Fruit fly (Drosophila melanogaster): ENCODE data around the gene Pkc98E.
A peak's percentile ranks its signal among the peaks of the same experiment; 100 is the strongest.

Gene Pkc98E

dm6 chr3R:29083459-29084457, 44.8 kb downstream of the Pkc98E start:
- no peak for TF ChIP-seq CG6792 (GFP tag; optimal IDR thresholded peaks at IDR 0.05)
- TF ChIP-seq esn (GFP tag; optimal IDR thresholded peaks at IDR 0.05), result peak; percentile 55
- TF ChIP-seq CG15336 (GFP tag; IDR thresholded peaks at IDR 0.05), result 0 out of 2 replicates have a peak, but pooled peaks have one; percentile 13
- TF ChIP-seq Hr39 (GFP tag; optimal IDR thresholded peaks at IDR 0.05), result peak; percentile 58
- peak in 1 of 2 experiments; percentile 7 for TF ChIP-seq ss (GFP tag; optimal IDR thresholded peaks at IDR 0.05)
- TF ChIP-seq salr (GFP tag; optimal IDR thresholded peaks at IDR 0.05), result peak in 1 of 2 experiments; percentile 26
- peak; percentile 70 for TF ChIP-seq Eip78C (GFP tag)
- TF ChIP-seq spab (GFP tag; optimal IDR thresholded peaks at IDR 0.05), result peak; percentile 31
- no peak for TF ChIP-seq CG11902 (GFP tag; optimal IDR thresholded peaks at IDR 0.05)
- TF ChIP-seq CG6854 (GFP tag; optimal IDR thresholded peaks at IDR 0.05), result no peak
- TF ChIP-seq Eip93F (GFP tag; optimal IDR thresholded peaks at IDR 0.05), result no peak
- TF ChIP-seq Ets96B (tag; optimal IDR thresholded peaks at IDR 0.05), result peak; percentile 51
- peak; percentile 50 for TF ChIP-seq Smox (GFP tag; optimal IDR thresholded peaks at IDR 0.05)
- peak; percentile 11; the same call in 1 of the 3 replicates for TF ChIP-seq CG6163 (GFP tag; IDR thresholded peaks at IDR 0.05)
- TF ChIP-seq dac (GFP tag; optimal IDR thresholded peaks at IDR 0.05), result no peak
- TF ChIP-seq CG4318 (GFP tag; optimal IDR thresholded peaks at IDR 0.05), result no peak
- TF ChIP-seq OdsH (GFP tag; optimal IDR thresholded peaks at IDR 0.05), result peak; percentile 40
- TF ChIP-seq achi (GFP tag; optimal IDR thresholded peaks at IDR 0.05), result peak; percentile 38
- peak; percentile 44 for TF ChIP-seq pdm3 (GFP tag; optimal IDR thresholded peaks at IDR 0.05)
- TF ChIP-seq fkh (GFP tag; optimal IDR thresholded peaks at IDR 0.05), result peak; percentile 88
- TF ChIP-seq CG9139 (GFP tag; optimal IDR thresholded peaks at IDR 0.05), result no peak
- TF ChIP-seq CG8319 (GFP tag; optimal IDR thresholded peaks at IDR 0.05), result peak; percentile 33
- TF ChIP-seq CG6808 (GFP tag; optimal IDR thresholded peaks at IDR 0.05), result peak; percentile 33
- TF ChIP-seq CG8119 (GFP tag; IDR thresholded peaks at IDR 0.05), result no peak
- no peak for TF ChIP-seq CG1621 (tag; optimal IDR thresholded peaks at IDR 0.05)
- TF ChIP-seq Lpt (GFP tag; optimal IDR thresholded peaks at IDR 0.05), result peak; percentile 9
- TF ChIP-seq CG16779 (tag; optimal IDR thresholded peaks at IDR 0.05), result no peak
- peak; percentile 3 for TF ChIP-seq Eip75B (GFP tag; optimal IDR thresholded peaks at IDR 0.05)
- TF ChIP-seq lz (GFP tag; optimal IDR thresholded peaks at IDR 0.05), result peak; percentile 19
- TF ChIP-seq net (GFP tag; optimal IDR thresholded peaks at IDR 0.05), result no peak
- TF ChIP-seq Sox15 (GFP tag; optimal IDR thresholded peaks at IDR 0.05), result no peak
- peak; percentile 37 for TF ChIP-seq Sox14 (GFP tag; optimal IDR thresholded peaks at IDR 0.05)
- TF ChIP-seq CG11294 (GFP tag; IDR thresholded peaks at IDR 0.05), result no peak
- peak; percentile 13 for TF ChIP-seq CG7368 (GFP tag; optimal IDR thresholded peaks at IDR 0.05)
- TF ChIP-seq CG8632 (GFP tag; optimal IDR thresholded peaks at IDR 0.05), result peak; percentile 33
- TF ChIP-seq svp (GFP tag), result peak; percentile 89
- TF ChIP-seq Gug (GFP tag; IDR thresholded peaks at IDR 0.05), result no peak
- no peak for TF ChIP-seq fd59A (GFP tag; optimal IDR thresholded peaks at IDR 0.05)
- no peak for TF ChIP-seq Blimp-1 (GFP tag; optimal IDR thresholded peaks at IDR 0.05)
- TF ChIP-seq topi (GFP tag; optimal IDR thresholded peaks at IDR 0.05), result peak; percentile 52
- TF ChIP-seq fd85E (GFP tag; optimal IDR thresholded peaks at IDR 0.05), result no peak
- peak; percentile 8 for TF ChIP-seq Met (GFP tag; optimal IDR thresholded peaks at IDR 0.05)
- peak; percentile 33 for TF ChIP-seq CG3032 (tag; optimal IDR thresholded peaks at IDR 0.05)
- TF ChIP-seq CG10631 (GFP tag; optimal IDR thresholded peaks at IDR 0.05), result peak; percentile 34
- TF ChIP-seq CG34406 (GFP tag; optimal IDR thresholded peaks at IDR 0.05), result no peak
- peak; percentile 45; the same call in 1 of the 3 replicates for TF ChIP-seq eg (GFP tag; IDR thresholded peaks at IDR 0.05)
- peak; percentile 46 for TF ChIP-seq acj6 (GFP tag; optimal IDR thresholded peaks at IDR 0.05)
- TF ChIP-seq cyc (GFP tag; optimal IDR thresholded peaks at IDR 0.05), result peak; percentile 12
- peak; percentile 24 for TF ChIP-seq Hr4 (GFP tag; optimal IDR thresholded peaks at IDR 0.05)
- peak; percentile 30 for TF ChIP-seq CG32006 (GFP tag; optimal IDR thresholded peaks at IDR 0.05)
